Worm (Caenorhabditis elegans) whole organism, late embryonic: Measurements from ENCODE around the gene H06I04.3.

Experiments used
- C08G9.2 ChIP-seq: sonication (generic microtip); optimal IDR thresholded peaks from 2 replicates; lab custom pipeline; 2016; ENCODE audit warnings: mild to moderate bottlenecking, missing genetic modification characterization, moderate library complexity, missing compliant biosample characterization
- C38D4.7 ChIP-seq: fragments of 200-800 bp; sonication (Bioruptor generic); optimal IDR thresholded peaks from 2 replicates; lab custom pipeline; 2018; ENCODE audit warnings: mild to moderate bottlenecking, missing genetic modification characterization, moderate library complexity, missing compliant biosample characterization
- F13H6.1 ChIP-seq: sonication (generic microtip); optimal IDR thresholded peaks from 2 replicates; lab custom pipeline; 2016; ENCODE audit warnings: missing genetic modification characterization, missing compliant biosample characterization
- K02D7.2 ChIP-seq: sonication (generic microtip); optimal IDR thresholded peaks from 2 replicates; lab custom pipeline; 2017; ENCODE audit warnings: mild to moderate bottlenecking, missing genetic modification characterization, missing compliant biosample characterization
- K09A11.1 ChIP-seq: sonication (generic microtip); optimal IDR thresholded peaks from 2 replicates; lab custom pipeline; 2017; ENCODE audit warnings: antibody characterized with exemption, mild to moderate bottlenecking, missing genetic modification characterization, missing compliant biosample characterization; ENCODE audit not compliant: insufficient read depth
- ceh-14 ChIP-seq: sonication (generic microtip); optimal IDR thresholded peaks from 2 replicates; lab custom pipeline; 2016; ENCODE audit warnings: missing genotype, missing genetic modification characterization, missing compliant biosample characterization
- ceh-19 ChIP-seq: fragments of 200-800 bp; sonication (Bioruptor generic); optimal IDR thresholded peaks from 2 replicates; lab custom pipeline; 2018; ENCODE audit warnings: mild to moderate bottlenecking, missing genetic modification characterization, missing compliant biosample characterization
- ceh-30 ChIP-seq: fragments of 150-350 bp; optimal IDR thresholded peaks from 2 replicates; lab custom pipeline; 2014; ENCODE audit warnings: missing biosample characterization, missing genetic modification characterization
- ceh-31 ChIP-seq: sonication (generic microtip); optimal IDR thresholded peaks from 2 replicates; lab custom pipeline; 2016; ENCODE audit warnings: missing genetic modification characterization, missing compliant biosample characterization
- ceh-9 ChIP-seq: sonication (generic microtip); optimal IDR thresholded peaks from 2 replicates; lab custom pipeline; 2016; ENCODE audit warnings: mild to moderate bottlenecking, missing genetic modification characterization, inconsistent platforms, missing compliant biosample characterization
- che-1 ChIP-seq: sonication (generic microtip); optimal IDR thresholded peaks from 2 replicates; lab custom pipeline; 2016; ENCODE audit warnings: mild to moderate bottlenecking, missing genetic modification characterization, missing compliant biosample characterization
- dmd-4 ChIP-seq: sonication (generic microtip); optimal IDR thresholded peaks from 2 replicates; lab custom pipeline; 2016; ENCODE audit warnings: borderline replicate concordance, missing genetic modification characterization, missing compliant biosample characterization
- elt-4 ChIP-seq: sonication (generic microtip); optimal IDR thresholded peaks from 2 replicates; lab custom pipeline; 2016; ENCODE audit warnings: missing genetic modification characterization, missing compliant biosample characterization
- ets-4 ChIP-seq: sonication (generic microtip); optimal IDR thresholded peaks from 2 replicates; lab custom pipeline; 2016; ENCODE audit warnings: missing genetic modification characterization, missing compliant biosample characterization
- eyg-1 ChIP-seq: sonication (generic microtip); optimal IDR thresholded peaks from 2 replicates; lab custom pipeline; 2016; ENCODE audit warnings: missing genotype, missing genetic modification characterization, missing compliant biosample characterization
- gmeb-2 ChIP-seq: sonication (generic microtip); optimal IDR thresholded peaks from 2 replicates; lab custom pipeline; 2016; ENCODE audit warnings: missing genetic modification characterization, inconsistent platforms, missing compliant biosample characterization
- hlh-15 ChIP-seq: sonication (generic microtip); optimal IDR thresholded peaks from 2 replicates; lab custom pipeline; 2016; ENCODE audit warnings: missing genetic modification characterization, missing compliant biosample characterization
- hlh-8 ChIP-seq: sonication (generic microtip); optimal IDR thresholded peaks from 2 replicates; lab custom pipeline; 2016; ENCODE audit warnings: missing genotype, missing genetic modification characterization, missing compliant biosample characterization
- lim-6 ChIP-seq: sonication (generic microtip); optimal IDR thresholded peaks from 2 replicates; lab custom pipeline; 2016; ENCODE audit warnings: missing genetic modification characterization, missing compliant biosample characterization
- nfya-1 ChIP-seq: sonication (generic microtip); optimal IDR thresholded peaks from 2 replicates; lab custom pipeline; 2017; ENCODE audit warnings: missing genetic modification characterization, mild to moderate bottlenecking, missing compliant biosample characterization, antibody characterized with exemption, moderate library complexity
- nhr-11 ChIP-seq: fragments of 150-350 bp; optimal IDR thresholded peaks from 2 replicates; lab custom pipeline; 2014; ENCODE audit warnings: missing biosample characterization, missing genetic modification characterization
- pat-9 ChIP-seq: fragments of 200-800 bp; sonication (Bioruptor generic); optimal IDR thresholded peaks from 2 replicates; lab custom pipeline; 2018; ENCODE audit warnings: mild to moderate bottlenecking, missing genetic modification characterization, moderate library complexity, missing compliant biosample characterization
- pha-4 ChIP-seq: fragments of 150-350 bp; optimal IDR thresholded peaks from 2 replicates; lab custom pipeline; 2018; ENCODE audit warnings: missing biosample characterization, missing genetic modification reagents, missing genetic modification characterization
- pqm-1 ChIP-seq: sonication (generic microtip); optimal IDR thresholded peaks from 2 replicates; lab custom pipeline; 2016; ENCODE audit warnings: missing genetic modification characterization, missing compliant biosample characterization
- pros-1 ChIP-seq: fragments of 150-350 bp; optimal IDR thresholded peaks from 2 replicates; lab custom pipeline; 2014; ENCODE audit warnings: missing biosample characterization, missing genetic modification reagents, missing genetic modification characterization
- ref-2 ChIP-seq: sonication (generic microtip); optimal IDR thresholded peaks from 2 replicates; lab custom pipeline; 2016; ENCODE audit warnings: missing genetic modification characterization, missing compliant biosample characterization
- rnt-1 ChIP-seq: sonication (generic microtip); optimal IDR thresholded peaks from 2 replicates; lab custom pipeline; 2016; ENCODE audit warnings: missing genetic modification characterization, missing compliant biosample characterization
- sox-2 ChIP-seq: fragments of 200-800 bp; sonication (Bioruptor generic); IDR thresholded peaks from 2 replicates; pipeline ENCODE4 v1.3.6; 2022; ENCODE audit warnings: missing genetic modification reagents, missing genetic modification characterization, missing compliant biosample characterization
- syd-9 ChIP-seq: sonication (generic microtip); optimal IDR thresholded peaks from 2 replicates; lab custom pipeline; 2016; ENCODE audit warnings: mild to moderate bottlenecking, missing genetic modification characterization, moderate library complexity, missing compliant biosample characterization
- unc-3 ChIP-seq, 2 experiments: fragments of 200-800 bp in 1 of 2; sonication (Bioruptor generic) in 1 of 2; sonication (generic microtip) in 1 of 2; conservative IDR thresholded peaks in 1 of 2; optimal IDR thresholded peaks in 1 of 2; 2 replicates each; pipeline versions ENCODE4 v1.3.6 to Lab custom; 2016 to 2022; ENCODE audit warnings: missing compliant biosample characterization in 2 of 2, missing genetic modification characterization in 2 of 2, missing genetic modification reagents in 1 of 2
- unc-42 ChIP-seq: sonication (generic microtip); optimal IDR thresholded peaks from 2 replicates; lab custom pipeline; 2016; ENCODE audit warnings: missing genotype, missing genetic modification characterization, missing compliant biosample characterization
- unc-86 ChIP-seq: sonication (generic microtip); optimal IDR thresholded peaks from 2 replicates; lab custom pipeline; 2016; ENCODE audit warnings: missing genetic modification characterization, missing compliant biosample characterization
- zip-5 ChIP-seq: sonication (generic microtip); optimal IDR thresholded peaks from 2 replicates; lab custom pipeline; 2016; ENCODE audit warnings: missing genetic modification characterization, missing compliant biosample characterization
- ztf-16 ChIP-seq: sonication (generic microtip); optimal IDR thresholded peaks from 2 replicates; lab custom pipeline; 2017; ENCODE audit warnings: missing genetic modification characterization, missing compliant biosample characterization

Gene H06I04.3

DNA sequence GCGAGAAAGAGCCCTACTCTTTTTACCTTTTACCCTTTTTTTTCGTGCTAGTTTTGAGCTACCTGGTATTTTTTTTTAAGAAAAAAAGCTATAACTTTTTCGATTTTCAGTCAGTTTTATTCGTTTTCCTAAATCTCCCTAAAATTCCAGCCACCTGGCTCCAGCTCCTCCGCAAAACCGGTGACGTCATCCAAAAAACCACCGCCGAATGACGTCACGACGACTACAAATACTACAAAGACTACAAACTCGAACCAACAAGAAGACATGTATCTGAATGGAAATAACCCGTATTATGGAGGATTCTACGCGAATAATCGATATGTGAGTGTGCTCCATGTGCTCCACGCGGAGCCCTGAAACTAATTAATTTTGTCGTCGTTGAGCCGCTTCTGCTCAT lies 24.4 kb downstream of the H06I04.3 start:
- TF ChIP-seq C38D4.7 (GFP tag; lab: Kevin White, UChicago) (no peak), ceh-19 (GFP tag; lab: Kevin White, UChicago) (no peak), ceh-14 (no peak), ztf-16 (tag; lab: Kevin White, UChicago) (no peak), elt-4 (no peak), ceh-9 (tag; lab: Kevin White, UChicago) (no peak), pros-1 (tag; lab: Kevin White, UChicago) (no peak), hlh-8 (no peak), nhr-11 (tag; lab: Kevin White, UChicago) (no peak), ref-2 (no peak)
- TF ChIP-seq, all 69 proteins: peak for 0

DNA sequence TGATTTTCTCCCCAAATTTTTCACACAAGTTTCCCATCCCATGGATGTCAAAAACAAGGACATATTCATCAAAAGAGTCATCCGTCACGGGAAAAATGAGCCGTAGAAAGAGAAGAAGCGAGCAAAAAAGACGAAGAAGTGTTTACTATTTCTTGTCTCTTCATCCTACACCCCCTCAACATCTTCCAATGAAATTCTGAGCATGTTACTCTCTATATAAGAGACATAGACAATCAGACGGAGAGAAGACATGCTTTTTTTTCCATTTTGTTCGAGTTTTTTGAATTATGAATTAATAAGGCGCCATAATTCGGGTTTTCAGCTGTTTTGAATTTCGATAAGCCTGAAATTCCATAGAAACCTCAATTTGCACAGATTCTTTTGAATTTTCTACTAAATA lies 25.8 kb downstream of the H06I04.3 start:
- TF ChIP-seq C38D4.7 (GFP tag; lab: Kevin White, UChicago) (no peak), pqm-1 (no peak)

DNA sequence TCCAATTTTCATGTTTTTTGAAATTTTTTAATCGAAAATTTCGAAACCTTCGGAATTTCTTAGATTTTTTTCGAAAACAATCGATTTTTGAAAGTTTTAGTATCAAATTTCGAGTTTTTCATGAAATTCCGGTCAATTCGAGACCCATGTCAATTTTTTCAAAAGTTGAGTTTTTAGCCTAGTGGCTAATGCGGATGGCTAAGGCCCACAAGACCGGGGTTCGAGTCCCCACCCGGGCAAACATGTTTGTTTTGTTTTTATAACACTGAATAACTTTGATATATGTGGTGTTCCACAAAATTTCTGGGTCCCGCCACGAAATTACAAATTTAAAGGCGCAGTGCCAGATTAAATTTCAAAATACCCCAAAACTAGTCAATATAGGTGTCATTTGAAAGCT lies 29.1 kb downstream of the H06I04.3 start:
- no peak for TF ChIP-seq pat-9 (tag; lab: Kevin White, UChicago)

DNA sequence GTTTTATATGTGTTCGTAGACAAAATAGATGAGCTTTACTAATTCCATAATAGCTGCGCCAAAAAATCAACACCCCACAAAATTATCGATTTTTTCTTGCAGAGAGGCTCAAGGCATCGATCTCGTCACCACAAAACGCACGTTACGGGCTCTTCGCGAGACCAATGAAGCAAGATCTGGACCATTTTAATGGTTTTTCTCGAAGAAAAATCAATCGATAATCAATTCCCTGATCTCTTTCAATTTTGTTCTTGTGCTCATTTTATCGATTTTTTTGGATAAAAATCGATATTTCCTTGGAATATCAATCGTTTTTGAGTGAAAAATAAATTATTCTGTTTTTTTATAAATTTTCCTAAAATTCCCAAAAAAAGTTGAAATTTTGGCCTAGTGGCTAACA lies 29.8 kb downstream of the H06I04.3 start:
- TF ChIP-seq nfya-1 (tag; lab: Kevin White, UChicago) (no peak), syd-9 (tag; lab: Kevin White, UChicago) (no peak), dmd-4 (tag; lab: Kevin White, UChicago) (no peak), K09A11.1 (tag; lab: Kevin White, UChicago) (no peak), sox-2 (no peak), ceh-31 (no peak), ets-4 (no peak), eyg-1 (tag; lab: Kevin White, UChicago) (no peak), unc-3 (GFP tag; conservative IDR thresholded peaks at IDR 0.05; lab: Robert Waterston, UW) (no peak), unc-3 (tag; optimal IDR thresholded peaks at IDR 0.05; lab: Kevin White, UChicago) (no peak), gmeb-2 (no peak), pros-1 (tag; lab: Kevin White, UChicago) (no peak), pha-4 (no peak), hlh-15 (tag; lab: Kevin White, UChicago) (no peak), lim-6 (tag; lab: Kevin White, UChicago) (no peak), unc-42 (tag; lab: Kevin White, UChicago) (no peak), ceh-19 (GFP tag; lab: Kevin White, UChicago) (no peak), che-1 (tag; lab: Kevin White, UChicago) (no peak)

DNA sequence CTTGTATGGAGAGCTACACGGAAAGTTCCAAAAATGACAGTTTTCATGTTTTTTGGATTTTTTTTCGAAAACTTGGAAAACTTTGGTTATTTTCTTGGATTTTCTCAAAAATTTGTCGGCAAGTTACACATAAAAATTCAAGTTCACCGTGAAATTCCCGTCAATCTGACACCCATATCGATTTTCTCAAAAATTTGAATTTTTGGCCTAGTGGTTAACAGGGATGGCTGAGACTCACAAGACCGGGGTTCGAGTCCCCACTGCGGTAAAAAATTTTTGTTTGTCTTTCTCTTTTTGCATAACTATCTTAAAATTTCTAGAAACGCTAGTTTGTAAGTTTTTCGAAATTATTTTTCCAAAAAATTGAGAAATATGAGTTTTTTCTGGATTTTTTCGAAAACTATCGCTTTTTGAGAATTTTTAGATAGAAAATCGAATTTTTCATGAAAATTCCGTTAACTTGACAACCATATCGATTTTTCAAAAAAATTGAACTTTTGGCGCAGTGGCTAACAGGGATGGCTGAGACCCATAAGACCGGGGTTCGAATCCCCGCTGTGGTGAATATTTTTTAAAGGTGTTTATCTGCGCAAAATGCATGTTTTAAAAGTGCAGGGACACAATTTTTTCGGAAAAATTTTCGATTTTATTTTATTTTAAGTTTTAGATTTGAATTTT lies 30.4 kb downstream of the H06I04.3 start:
- no peak for TF ChIP-seq ceh-19 (GFP tag; lab: Kevin White, UChicago)
- no peak for TF ChIP-seq hlh-15 (tag; lab: Kevin White, UChicago)
- no peak for TF ChIP-seq unc-86 (tag; lab: Kevin White, UChicago)
- TF ChIP-seq F13H6.1: no peak
- no peak for TF ChIP-seq ceh-30
- no peak for TF ChIP-seq rnt-1 (tag; lab: Kevin White, UChicago)
- TF ChIP-seq K09A11.1 (tag; lab: Kevin White, UChicago): no peak
- no peak for TF ChIP-seq K02D7.2 (tag; lab: Kevin White, UChicago)
- no peak for TF ChIP-seq C08G9.2
- TF ChIP-seq che-1 (tag; lab: Kevin White, UChicago): no peak
- TF ChIP-seq ztf-16 (tag; lab: Kevin White, UChicago): no peak
- no peak for TF ChIP-seq zip-5
- TF ChIP-seq pha-4: no peak
